Worm (Caenorhabditis elegans): ENCODE data around the gene F12A10.6.

Gene F12A10.6

ce11 chrII:5465729-5466408 is 28.4 kb downstream of the F12A10.6 start, which contains the start of gene clr-1:
Gene clr-1, plus strand, starts transcription at chrII:5466358.
- TF ChIP-seq F13H6.1 (tag; optimal IDR thresholded peaks at IDR 0.05) (peak; percentile 13), nhr-21 (tag; optimal IDR thresholded peaks at IDR 0.05) (no peak)

- TF ChIP-seq F13H6.1 (tag; optimal IDR thresholded peaks at IDR 0.05), result peak; percentile 44
- TF ChIP-seq unc-55 (GFP tag; optimal IDR thresholded peaks at IDR 0.05), result peak; percentile 41
- TF ChIP-seq nhr-10 (tag; optimal IDR thresholded peaks at IDR 0.05), result no peak
- peak; percentile 43 for TF ChIP-seq nhr-129 (tag; optimal IDR thresholded peaks at IDR 0.05)
- TF ChIP-seq lsy-2 (tag; optimal IDR thresholded peaks at IDR 0.05), result peak in 1 of 2 experiments; percentile 46
- TF ChIP-seq ztf-11 (tag; optimal IDR thresholded peaks at IDR 0.05), result no peak
- no peak for TF ChIP-seq peb-1 (tag; optimal IDR thresholded peaks at IDR 0.05)
- TF ChIP-seq unc-62 (GFP tag; optimal IDR thresholded peaks at IDR 0.05), result no peak
- no peak for TF ChIP-seq lin-13 (GFP tag; optimal IDR thresholded peaks at IDR 0.05)
- peak; percentile 32 for TF ChIP-seq zag-1 (tag; optimal IDR thresholded peaks at IDR 0.05)
- TF ChIP-seq C34F6.9 (tag; optimal IDR thresholded peaks at IDR 0.05), result peak; percentile 23
- TF ChIP-seq ztf-4 (tag; optimal IDR thresholded peaks at IDR 0.05), result no peak
- no peak for TF ChIP-seq mdl-1 (tag; optimal IDR thresholded peaks at IDR 0.05)
- no peak for TF ChIP-seq nhr-23 (tag; optimal IDR thresholded peaks at IDR 0.05)
- no peak for TF ChIP-seq nhr-11 (tag; optimal IDR thresholded peaks at IDR 0.05)
- TF ChIP-seq sem-4 (tag; optimal IDR thresholded peaks at IDR 0.05), result peak; percentile 49
Measured at ce11 chrII:5463692-5464300, 30.5 kb downstream of the F12A10.6 start.

ce11 chrII:5460911-5461310 is 33.4 kb downstream of the F12A10.6 start:
- no peak for TF ChIP-seq dmd-4 (tag; optimal IDR thresholded peaks at IDR 0.05)
- TF ChIP-seq fos-1 (tag; optimal IDR thresholded peaks at IDR 0.05), result peak; percentile 44
- TF ChIP-seq ztf-4 (tag; optimal IDR thresholded peaks at IDR 0.05), result no peak
- peak; percentile 46 for TF ChIP-seq F13H6.1 (tag; optimal IDR thresholded peaks at IDR 0.05)
- TF ChIP-seq C34F6.9 (tag; optimal IDR thresholded peaks at IDR 0.05), result no peak

- TF ChIP-seq lsy-2 (tag; optimal IDR thresholded peaks at IDR 0.05) (no peak), fos-1 (tag; optimal IDR thresholded peaks at IDR 0.05) (peak; percentile 43), blmp-1 (tag; optimal IDR thresholded peaks at IDR 0.05; ENCODE audit: insufficient read depth) (peak; percentile 60), nhr-237 (tag; optimal IDR thresholded peaks at IDR 0.05) (no peak), lin-39 (tag; optimal IDR thresholded peaks at IDR 0.05) (no peak), peb-1 (tag; optimal IDR thresholded peaks at IDR 0.05) (no peak), elt-3 (tag; optimal IDR thresholded peaks at IDR 0.05) (no peak), sma-3 (GFP tag; optimal IDR thresholded peaks at IDR 0.05) (peak; percentile 68), nhr-10 (tag; optimal IDR thresholded peaks at IDR 0.05) (no peak), nhr-23 (tag; optimal IDR thresholded peaks at IDR 0.05) (no peak), zag-1 (tag; optimal IDR thresholded peaks at IDR 0.05) (no peak), lin-13 (GFP tag; optimal IDR thresholded peaks at IDR 0.05) (no peak), dmd-4 (tag; optimal IDR thresholded peaks at IDR 0.05) (no peak), alr-1 (tag; optimal IDR thresholded peaks at IDR 0.05) (no peak), unc-39 (tag; optimal IDR thresholded peaks at IDR 0.05) (no peak), nhr-12 (tag; optimal IDR thresholded peaks at IDR 0.05) (no peak), ceh-82 (tag; optimal IDR thresholded peaks at IDR 0.05) (no peak), nhr-6 (tag; optimal IDR thresholded peaks at IDR 0.05) (no peak), nhr-129 (tag; optimal IDR thresholded peaks at IDR 0.05) (no peak), nhr-11 (tag; optimal IDR thresholded peaks at IDR 0.05) (no peak), crh-2 (tag; optimal IDR thresholded peaks at IDR 0.05) (no peak), mab-5 (tag; optimal IDR thresholded peaks at IDR 0.05) (no peak), sem-4 (tag; optimal IDR thresholded peaks at IDR 0.05) (no peak), F13H6.1 (tag; optimal IDR thresholded peaks at IDR 0.05) (no peak), sma-9 (GFP tag; optimal IDR thresholded peaks at IDR 0.05) (peak; percentile 9), sma-9 (tag; optimal IDR thresholded peaks at IDR 0.05) (no peak), elt-1 (tag; optimal IDR thresholded peaks at IDR 0.05) (no peak), ztf-1 (GFP tag; conservative IDR thresholded peaks at IDR 0.05) (no peak), ztf-4 (tag; optimal IDR thresholded peaks at IDR 0.05) (no peak), unc-55 (GFP tag; optimal IDR thresholded peaks at IDR 0.05) (no peak), ztf-11 (tag; optimal IDR thresholded peaks at IDR 0.05) (no peak)
Measured at ce11 chrII:5459534-5459933, 34.8 kb downstream of the F12A10.6 start.

Measured in whole organism, L2 larva.